Fruit fly (Drosophila melanogaster) whole organism, embryonic: Measurements from ENCODE around the gene Spec2.

Experiments
- Ada2b ChIP-seq: fragments of 200-800 bp; sonication (Bioruptor generic); IDR thresholded peaks from 2 replicates; pipeline ENCODE4 v1.3.6; 2022; ENCODE audit warnings: missing biosample characterization, missing genetic modification characterization
- Adf1 ChIP-seq: fragments of 200-800 bp; sonication (Bioruptor generic); IDR thresholded peaks from 2 replicates; pipeline ENCODE4 v1.3.6; 2022; ENCODE audit warnings: missing biosample characterization, missing genetic modification characterization
- CG10321 ChIP-seq: fragments of 200-800 bp; sonication (Bioruptor generic); IDR thresholded peaks from 2 replicates; pipeline ENCODE4 v1.3.6; 2022; ENCODE audit warnings: missing biosample characterization, missing genetic modification characterization
- CG11085 ChIP-seq: fragments of 200-800 bp; sonication (Bioruptor generic); IDR thresholded peaks from 2 replicates; pipeline ENCODE4 v1.3.6; 2022; ENCODE audit warnings: missing biosample characterization, missing genetic modification characterization
- CG14050 ChIP-seq: fragments of 200-800 bp; sonication (Bioruptor generic); IDR thresholded peaks from 3 replicates; pipeline ENCODE4 v1.3.6; 2022; ENCODE audit warnings: missing biosample characterization, missing genetic modification characterization
- CG14441 ChIP-seq: fragments of 200-800 bp; sonication (Bioruptor generic); IDR thresholded peaks from 2 replicates; pipeline ENCODE4 v1.3.6; 2022; ENCODE audit warnings: missing biosample characterization, missing genetic modification characterization
- CG15269 ChIP-seq: fragments of 200-800 bp; sonication (Bioruptor generic); optimal IDR thresholded peaks from 2 replicates; lab custom pipeline; 2018; ENCODE audit warnings: missing biosample characterization, mild to moderate bottlenecking, missing genetic modification characterization, moderate library complexity
- CG16815 ChIP-seq: fragments of 200-800 bp; sonication (Bioruptor generic); optimal IDR thresholded peaks from 3 replicates; lab custom pipeline; 2017; ENCODE audit warnings: missing biosample characterization, mild to moderate bottlenecking, missing genetic modification characterization
- CG17385 ChIP-seq: fragments of 200-800 bp; sonication (Bioruptor generic); optimal IDR thresholded peaks from 3 replicates; lab custom pipeline; 2018; ENCODE audit warnings: missing biosample characterization, mild to moderate bottlenecking, missing genetic modification characterization
- CG32767 ChIP-seq: fragments of 200-800 bp; sonication (Bioruptor generic); IDR thresholded peaks from 2 replicates; pipeline ENCODE4 v1.3.6; 2022; ENCODE audit warnings: missing biosample characterization, missing genetic modification characterization
- CG3726 ChIP-seq: fragments of 200-800 bp; sonication (Bioruptor generic); IDR thresholded peaks from 3 replicates; pipeline ENCODE4, ENCODE4 v1.3.6; 2022; ENCODE audit warnings: missing biosample characterization, missing genetic modification characterization
- CG4328 ChIP-seq: fragments of 200-800 bp; sonication (Bioruptor generic); optimal IDR thresholded peaks from 3 replicates; lab custom pipeline; 2017; ENCODE audit warnings: missing biosample characterization, missing genetic modification reagents, missing genetic modification characterization
- CG6272 ChIP-seq: fragments of 200-800 bp; sonication (Bioruptor generic); IDR thresholded peaks from 2 replicates; pipeline ENCODE4 v1.3.6; 2022; ENCODE audit warnings: missing biosample characterization, missing genetic modification characterization
- CG7357 ChIP-seq: fragments of 200-800 bp; sonication (Bioruptor generic); IDR thresholded peaks from 3 replicates; pipeline ENCODE4 v1.3.6; 2022; ENCODE audit warnings: missing biosample characterization, missing genetic modification characterization
- CG7987 ChIP-seq: fragments of 200-800 bp; sonication (Bioruptor generic); optimal IDR thresholded peaks from 2 replicates; lab custom pipeline; 2018; ENCODE audit warnings: missing biosample characterization, mild to moderate bottlenecking, missing genetic modification characterization, moderate library complexity
- CG8359 ChIP-seq: fragments of 200-800 bp; sonication (Bioruptor generic); optimal IDR thresholded peaks from 2 replicates; lab custom pipeline; 2017; ENCODE audit warnings: missing biosample characterization, mild to moderate bottlenecking, missing genetic modification characterization, borderline replicate concordance
- CTCF ChIP-seq: fragments of 200-800 bp; sonication (Bioruptor generic); optimal IDR thresholded peaks from 2 replicates; lab custom pipeline; 2017; ENCODE audit warnings: missing biosample characterization, mild to moderate bottlenecking, missing genetic modification characterization, moderate library complexity
- Camta ChIP-seq: fragments of 200-800 bp; sonication (Bioruptor generic); optimal IDR thresholded peaks from 2 replicates; lab custom pipeline; 2016; ENCODE audit warnings: missing biosample characterization, missing genetic modification characterization
- CrebB ChIP-seq: fragments of 200-800 bp; sonication (Bioruptor generic); optimal IDR thresholded peaks from 3 replicates; lab custom pipeline; 2018; ENCODE audit warnings: missing biosample characterization, mild to moderate bottlenecking, missing genetic modification characterization
- D19B ChIP-seq: fragments of 200-800 bp; sonication (Bioruptor generic); optimal IDR thresholded peaks from 2 replicates; lab custom pipeline; 2017; ENCODE audit warnings: missing biosample characterization, mild to moderate bottlenecking, missing genetic modification characterization
- Doc2 ChIP-seq: fragments of 200-800 bp; sonication (Bioruptor generic); IDR thresholded peaks from 2 replicates; pipeline ENCODE4 v1.3.6; 2022; ENCODE audit warnings: missing biosample characterization, missing genetic modification characterization
- E2f2 ChIP-seq: fragments of 200-800 bp; sonication (Bioruptor generic); IDR thresholded peaks from 2 replicates; pipeline ENCODE4 v1.3.6; 2022; ENCODE audit warnings: missing biosample characterization, missing genetic modification characterization
- Elba2 ChIP-seq: fragments of 200-800 bp; sonication (Bioruptor generic); optimal IDR thresholded peaks from 3 replicates; lab custom pipeline; 2016; ENCODE audit warnings: missing biosample characterization, missing genetic modification characterization
- Fer3 ChIP-seq: fragments of 200-800 bp; sonication (Bioruptor generic); optimal IDR thresholded peaks from 2 replicates; lab custom pipeline; 2018; ENCODE audit warnings: missing biosample characterization, mild to moderate bottlenecking, missing genetic modification characterization, moderate library complexity
- Gsc ChIP-seq: fragments of 200-800 bp; sonication (Bioruptor generic); IDR thresholded peaks from 2 replicates; pipeline ENCODE4 v1.3.6; 2022; ENCODE audit warnings: missing biosample characterization, missing genetic modification characterization
- Hand ChIP-seq: fragments of 200-800 bp; sonication (Bioruptor generic); optimal IDR thresholded peaks from 2 replicates; lab custom pipeline; 2017; ENCODE audit warnings: mild to moderate bottlenecking, missing biosample characterization, missing genetic modification reagents, missing genetic modification characterization
- Hr3 ChIP-seq: fragments of 200-800 bp; sonication (Bioruptor generic); optimal IDR thresholded peaks from 3 replicates; lab custom pipeline; 2016; ENCODE audit warnings: missing biosample characterization, missing genetic modification characterization
- Hr51 ChIP-seq, 2 experiments: fragments of 200-800 bp; sonication (Bioruptor generic); optimal IDR thresholded peaks; 2 replicates in 1 of 2; 3 replicates in 1 of 2; lab custom pipeline; 2016 to 2018; ENCODE audit warnings: missing biosample characterization in 2 of 2, missing genetic modification characterization in 2 of 2, mild to moderate bottlenecking in 1 of 2, moderate library complexity in 1 of 2
- Lpt ChIP-seq: fragments of >200 bp; optimal IDR thresholded peaks from 2 replicates; lab custom pipeline; 2018; ENCODE audit warnings: missing biosample characterization, missing genetic modification characterization
- Med ChIP-seq: fragments of 200-800 bp; sonication (Bioruptor generic); peaks from one replicate; lab custom pipeline; 2016; ENCODE audit warnings: missing biosample characterization, missing genetic modification characterization, mild to moderate bottlenecking, inconsistent platforms, moderate library complexity
- PHDP ChIP-seq: fragments of 200-800 bp; sonication (Bioruptor generic); optimal IDR thresholded peaks from 3 replicates; lab custom pipeline; 2018; ENCODE audit warnings: missing biosample characterization, mild to moderate bottlenecking, missing genetic modification characterization, moderate library complexity
- Scr ChIP-seq: fragments of 200-800 bp; sonication (Bioruptor generic); IDR thresholded peaks from 2 replicates; pipeline ENCODE4 v1.3.6; 2022; ENCODE audit warnings: missing biosample characterization, missing genetic modification characterization; ENCODE audit not compliant: partially characterized antibody
- Xbp1 ChIP-seq: fragments of 200-800 bp; sonication (Bioruptor generic); optimal IDR thresholded peaks from 3 replicates; lab custom pipeline; 2016; ENCODE audit warnings: missing biosample characterization, mild to moderate bottlenecking, missing genetic modification characterization
- ac ChIP-seq: fragments of 200-800 bp; sonication (Bioruptor generic); optimal IDR thresholded peaks from 3 replicates; lab custom pipeline; 2017; ENCODE audit warnings: missing biosample characterization, mild to moderate bottlenecking, missing genetic modification characterization
- az2 ChIP-seq: fragments of 200-800 bp; sonication (Bioruptor generic); optimal IDR thresholded peaks from 3 replicates; lab custom pipeline; 2016; ENCODE audit warnings: missing biosample characterization, missing genetic modification characterization
- bsh ChIP-seq, 2 experiments: fragments of 200-800 bp; sonication (Bioruptor generic); optimal IDR thresholded peaks; 2 replicates each; lab custom pipeline; 2017 to 2018; ENCODE audit warnings: mild to moderate bottlenecking in 2 of 2, missing biosample characterization in 2 of 2, missing genetic modification characterization in 2 of 2, moderate library complexity in 1 of 2
- cato ChIP-seq: fragments of 200-800 bp; sonication (Bioruptor generic); optimal IDR thresholded peaks from 2 replicates; lab custom pipeline; 2016; ENCODE audit warnings: missing biosample characterization, missing genetic modification characterization, borderline replicate concordance
- chm ChIP-seq: fragments of 200-800 bp; sonication (Bioruptor generic); IDR thresholded peaks from 2 replicates; pipeline ENCODE4 v1.3.6; 2022; ENCODE audit warnings: missing biosample characterization, missing genetic modification characterization
- chn ChIP-seq: fragments of 200-800 bp; sonication (Bioruptor generic); optimal IDR thresholded peaks from 2 replicates; lab custom pipeline; 2016; ENCODE audit warnings: missing biosample characterization, missing genetic modification characterization
- dati ChIP-seq: fragments of 200-800 bp; sonication (Bioruptor generic); IDR thresholded peaks from 2 replicates; pipeline ENCODE4 v1.3.6; 2022; ENCODE audit warnings: missing biosample characterization, missing genetic modification characterization
- dmrt11E ChIP-seq: fragments of 200-800 bp; sonication (Bioruptor generic); optimal IDR thresholded peaks from 3 replicates; lab custom pipeline; 2018; ENCODE audit warnings: missing biosample characterization, mild to moderate bottlenecking, missing genetic modification characterization, moderate library complexity
- ftz-f1 ChIP-seq: fragments of 200-800 bp; sonication (Bioruptor generic); optimal IDR thresholded peaks from 2 replicates; lab custom pipeline; 2016; ENCODE audit warnings: missing biosample characterization, missing genetic modification characterization
- h ChIP-seq: fragments of >200 bp; optimal IDR thresholded peaks from 2 replicates; lab custom pipeline; 2017
- hb ChIP-seq: fragments of 200-800 bp; sonication (Bioruptor generic); IDR thresholded peaks from 3 replicates; pipeline ENCODE4 v1.3.6; 2022; ENCODE audit warnings: missing biosample characterization, missing genetic modification characterization; ENCODE audit not compliant: partially characterized antibody
- ind ChIP-seq: fragments of 200-800 bp; sonication (Bioruptor generic); optimal IDR thresholded peaks from 3 replicates; lab custom pipeline; 2016; ENCODE audit warnings: missing biosample characterization, missing genetic modification characterization
- luna ChIP-seq: fragments of 200-800 bp; sonication (Bioruptor generic); optimal IDR thresholded peaks from 2 replicates; lab custom pipeline; 2016; ENCODE audit warnings: missing biosample characterization, missing genetic modification characterization
- nau ChIP-seq: fragments of 200-800 bp; sonication (Bioruptor generic); optimal IDR thresholded peaks from 3 replicates; lab custom pipeline; 2017; ENCODE audit warnings: missing biosample characterization, mild to moderate bottlenecking, missing genetic modification characterization, missing genetic modification reagents
- nom ChIP-seq: fragments of 200-800 bp; sonication (Bioruptor generic); optimal IDR thresholded peaks from 2 replicates; lab custom pipeline; 2017; ENCODE audit warnings: missing biosample characterization, missing genetic modification characterization, mild to moderate bottlenecking, moderate library complexity, missing genetic modification reagents
- schlank ChIP-seq: fragments of 200-800 bp; sonication (Bioruptor generic); optimal IDR thresholded peaks from 2 replicates; lab custom pipeline; 2018; ENCODE audit warnings: missing biosample characterization, mild to moderate bottlenecking, missing genetic modification characterization
- trh ChIP-seq: fragments of 200-800 bp; sonication (Bioruptor generic); optimal IDR thresholded peaks from 2 replicates; lab custom pipeline; 2016; ENCODE audit warnings: missing biosample characterization, missing genetic modification characterization
- vfl ChIP-seq: fragments of 200-800 bp; sonication (Bioruptor generic); optimal IDR thresholded peaks from 2 replicates; lab custom pipeline; 2016; ENCODE audit warnings: missing biosample characterization, missing genetic modification characterization

Gene Spec2

DNA sequence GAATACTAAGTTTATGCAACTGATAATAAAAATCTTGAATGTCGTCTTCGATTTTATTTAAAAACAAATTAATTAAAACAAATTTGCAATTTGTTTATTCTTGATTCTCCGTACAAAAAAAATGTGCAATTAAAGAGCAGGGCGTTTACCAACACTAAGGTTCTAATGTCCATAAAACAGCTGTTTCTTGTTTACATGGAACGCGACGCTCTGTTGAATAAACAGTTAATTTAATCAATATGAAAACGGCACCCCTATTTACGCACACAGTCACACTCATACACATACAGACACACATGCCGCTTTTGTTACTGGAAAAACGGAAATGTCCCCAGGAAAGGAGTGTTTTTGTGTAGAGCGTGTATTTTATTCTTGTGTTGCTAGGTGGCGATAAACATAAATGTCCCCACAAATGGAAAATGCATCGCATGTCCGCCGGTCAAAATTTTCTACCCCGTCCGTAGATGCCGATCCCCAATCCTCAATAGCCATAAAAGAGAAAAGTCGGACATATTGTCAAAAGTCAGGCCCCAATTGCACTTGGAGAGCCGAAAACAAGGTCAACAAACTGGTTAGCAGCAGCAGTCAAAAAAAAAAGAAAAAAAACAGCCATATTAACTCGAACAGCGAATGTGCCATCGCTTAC, 817 bp downstream of the Spec2 start (continued):
- no peak for TF ChIP-seq ind
- no peak for TF ChIP-seq CG32767
- TF ChIP-seq CG7357: no peak
- TF ChIP-seq Med (GFP tag; lab: Kevin White, UChicago): peak; percentile 96
- peak; percentile 83 for TF ChIP-seq CrebB (tag; lab: Kevin White, UChicago)
- TF ChIP-seq dmrt11E (tag; lab: Kevin White, UChicago): peak; percentile 64
- TF ChIP-seq CG14441: no peak
- peak; percentile 68 for TF ChIP-seq nom (GFP tag; lab: Kevin White, UChicago)
- no peak for TF ChIP-seq Gsc (GFP tag; lab: Robert Waterston, UW)
- TF ChIP-seq CG8359: peak; percentile 65
- TF ChIP-seq CG11085 (GFP tag; lab: Robert Waterston, UW): no peak
- TF ChIP-seq CG16815 (GFP tag; lab: Kevin White, UChicago): no peak
- peak; percentile 37 for TF ChIP-seq trh (GFP tag; lab: Kevin White, UChicago)
- TF ChIP-seq bsh (GFP tag; optimal IDR thresholded peaks at IDR 0.05; lab: Kevin White, UChicago): peak; percentile 11 to 82
- TF ChIP-seq chn: peak; percentile 52
- peak; percentile 76 for TF ChIP-seq PHDP (tag; lab: Kevin White, UChicago)
- TF ChIP-seq Fer3 (tag; lab: Kevin White, UChicago): peak; percentile 81
- TF ChIP-seq Ada2b (GFP tag; lab: Robert Waterston, UW): no peak
- peak; percentile 45 for TF ChIP-seq CTCF (GFP tag; lab: Kevin White, UChicago)
- no peak for TF ChIP-seq Adf1 (GFP tag; lab: Robert Waterston, UW)
- peak; percentile 71 for TF ChIP-seq CG17385 (GFP tag; lab: Kevin White, UChicago)
- peak; percentile 62 for TF ChIP-seq schlank
- no peak for TF ChIP-seq CG14050 (GFP tag; lab: Robert Waterston, UW)
- peak; percentile 54 for TF ChIP-seq cato (GFP tag; lab: Kevin White, UChicago)
- no peak for TF ChIP-seq CG6272 (GFP tag; lab: Robert Waterston, UW)
- TF ChIP-seq CG4328 (GFP tag; lab: Kevin White, UChicago): peak; percentile 89
- peak; percentile 88 for TF ChIP-seq ac
- TF ChIP-seq CG15269: peak; percentile 70
- peak; percentile 40 for TF ChIP-seq az2 (GFP tag; lab: Kevin White, UChicago)
- TF ChIP-seq CG10321 (GFP tag; lab: Robert Waterston, UW): no peak
- TF ChIP-seq dati (GFP tag; lab: Robert Waterston, UW): no peak
- TF ChIP-seq nau (GFP tag; lab: Kevin White, UChicago): peak; percentile 83
- TF ChIP-seq chm (GFP tag; lab: Robert Waterston, UW): no peak
- TF ChIP-seq h (lab: Kevin White, UChicago): no peak
- TF ChIP-seq Doc2 (GFP tag; lab: Robert Waterston, UW): no peak
- TF ChIP-seq CG3726: no peak
- TF ChIP-seq Lpt: no peak
- TF ChIP-seq hb (GFP tag; lab: Robert Waterston, UW): no peak
- TF ChIP-seq ftz-f1 (GFP tag; lab: Kevin White, UChicago): no peak
- peak; percentile 10 for TF ChIP-seq Hr3 (GFP tag; lab: Kevin White, UChicago)
- no peak for TF ChIP-seq Elba2 (GFP tag; lab: Kevin White, UChicago)
- peak; percentile 90 for TF ChIP-seq CG7987 (GFP tag; lab: Kevin White, UChicago)
- TF ChIP-seq Camta (GFP tag; lab: Kevin White, UChicago): peak; percentile 79
- no peak for TF ChIP-seq D19B (GFP tag; lab: Kevin White, UChicago)
- TF ChIP-seq Hand (GFP tag; lab: Kevin White, UChicago): peak; percentile 51
- TF ChIP-seq vfl (GFP tag; lab: Kevin White, UChicago): peak; percentile 26
- no peak for TF ChIP-seq E2f2
- TF ChIP-seq Xbp1 (GFP tag; lab: Kevin White, UChicago): peak; percentile 25
- TF ChIP-seq Scr: no peak
- no peak for TF ChIP-seq luna
- TF ChIP-seq Hr51 (GFP tag; optimal IDR thresholded peaks at IDR 0.05; lab: Kevin White, UChicago): peak; percentile 44 to 66
